Worm (Caenorhabditis elegans): Measurements from ENCODE around the gene pat-3.

pat-3 gene

DNA sequence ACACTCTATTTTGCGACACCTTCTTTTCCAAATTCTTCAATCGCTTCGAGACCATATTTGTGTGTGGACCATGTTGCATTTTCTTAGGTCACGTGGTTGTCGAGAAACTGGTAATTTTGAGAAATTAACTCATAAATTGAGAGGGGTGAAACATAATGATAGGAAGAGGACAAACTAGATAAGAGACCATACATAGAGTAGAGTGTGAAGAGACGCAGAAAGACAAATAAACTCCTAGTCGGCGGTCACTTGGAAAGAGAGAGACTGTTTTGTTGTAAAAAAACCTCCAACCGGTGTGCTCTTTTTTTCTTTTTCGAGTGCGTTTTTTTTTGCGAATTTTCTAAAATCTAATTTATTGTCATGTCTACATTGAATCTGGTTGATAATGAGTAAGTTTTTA, 46.0 kb upstream of the pat-3 start, which contains the start of gene R10E9.3 (continued):
- TF ChIP-seq spr-1 (tag; optimal IDR thresholded peaks at IDR 0.05), result no peak
- no peak for TF ChIP-seq dmd-9 (GFP tag; IDR thresholded peaks at IDR 0.05)
- TF ChIP-seq F26F4.8 (GFP tag; conservative IDR thresholded peaks at IDR 0.05), result no peak
- TF ChIP-seq nhr-102 (tag; optimal IDR thresholded peaks at IDR 0.05), result no peak
- no peak for TF ChIP-seq nhr-6 (tag; optimal IDR thresholded peaks at IDR 0.05)
- no peak for TF ChIP-seq Y48G9A.11 (GFP tag; IDR thresholded peaks at IDR 0.05)
- no peak for TF ChIP-seq ZK546.5 (tag; optimal IDR thresholded peaks at IDR 0.05)
- TF ChIP-seq ctbp-1 (GFP tag; IDR thresholded peaks at IDR 0.05), result no peak
- TF ChIP-seq F44E2.7 (GFP tag; IDR thresholded peaks at IDR 0.05), result no peak
- TF ChIP-seq hlh-30 (tag; optimal IDR thresholded peaks at IDR 0.05; ENCODE audit: insufficient read depth), result peak; percentile 35
- no peak for TF ChIP-seq nhr-111 (GFP tag; optimal IDR thresholded peaks at IDR 0.05)
- TF ChIP-seq F37D6.2 (tag; optimal IDR thresholded peaks at IDR 0.05), result no peak

DNA sequence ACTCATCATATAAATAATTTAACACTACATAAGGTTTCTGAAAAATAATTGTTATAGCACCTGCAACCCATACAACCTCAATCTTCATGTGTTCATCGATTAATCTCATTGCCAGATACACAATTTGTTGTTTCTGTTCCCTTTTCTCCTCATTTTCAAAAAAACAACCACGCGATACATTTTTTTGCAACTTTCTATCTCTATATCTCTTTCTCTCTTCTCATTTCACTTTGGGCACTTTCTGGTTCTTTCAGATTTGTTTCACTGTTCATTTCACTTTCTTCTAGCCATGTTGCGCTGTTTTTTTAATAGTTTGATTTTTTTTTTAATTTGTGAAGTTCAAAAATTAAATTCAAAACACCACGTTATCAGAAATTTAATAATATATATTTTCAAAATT, 45.3 kb upstream of the pat-3 start:
- TF ChIP-seq nhr-28 (tag; optimal IDR thresholded peaks at IDR 0.05) (peak; percentile 8), mes-2 (tag; optimal IDR thresholded peaks at IDR 0.05; ENCODE audit: poor library complexity, severe bottlenecking) (no peak), mdl-1 (tag; optimal IDR thresholded peaks at IDR 0.05) (peak in 1 of 2 experiments; percentile 25), aha-1 (tag) (peak; percentile 84), hlh-30 (tag; optimal IDR thresholded peaks at IDR 0.05; ENCODE audit: insufficient read depth) (peak; percentile 44), hlh-11 (tag; optimal IDR thresholded peaks at IDR 0.05) (peak; percentile 20), nhr-48 (tag; optimal IDR thresholded peaks at IDR 0.05) (no peak), php-3 (GFP tag; IDR thresholded peaks at IDR 0.05) (no peak), dmd-6 (GFP tag; IDR thresholded peaks at IDR 0.05) (peak; percentile 16; the same call in 1 of the 2 replicates)

DNA sequence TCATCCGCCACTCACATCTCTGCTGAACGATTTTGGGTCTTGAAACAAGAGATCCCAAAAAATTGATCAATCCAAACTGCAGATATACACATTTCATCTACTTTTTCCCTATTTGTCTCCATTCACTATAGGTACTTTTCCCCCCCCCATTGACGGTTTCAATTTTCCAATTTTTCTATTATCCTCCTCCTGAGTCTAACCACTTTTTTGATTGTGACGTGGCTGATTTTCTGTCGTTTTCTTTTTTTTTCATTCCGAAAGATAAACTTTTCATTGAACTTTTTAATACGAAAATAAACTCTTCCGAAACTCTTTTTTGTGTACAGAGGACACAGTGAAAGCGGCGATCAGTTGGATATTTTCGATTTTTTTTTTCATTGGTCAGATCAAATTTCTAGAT, 43.9 kb upstream of the pat-3 start:
- no peak for TF ChIP-seq daf-12 (tag; optimal IDR thresholded peaks at IDR 0.05)
- peak; percentile 60 for TF ChIP-seq aha-1 (tag)
- TF ChIP-seq gei-8 (GFP tag; optimal IDR thresholded peaks at IDR 0.05), result no peak

DNA sequence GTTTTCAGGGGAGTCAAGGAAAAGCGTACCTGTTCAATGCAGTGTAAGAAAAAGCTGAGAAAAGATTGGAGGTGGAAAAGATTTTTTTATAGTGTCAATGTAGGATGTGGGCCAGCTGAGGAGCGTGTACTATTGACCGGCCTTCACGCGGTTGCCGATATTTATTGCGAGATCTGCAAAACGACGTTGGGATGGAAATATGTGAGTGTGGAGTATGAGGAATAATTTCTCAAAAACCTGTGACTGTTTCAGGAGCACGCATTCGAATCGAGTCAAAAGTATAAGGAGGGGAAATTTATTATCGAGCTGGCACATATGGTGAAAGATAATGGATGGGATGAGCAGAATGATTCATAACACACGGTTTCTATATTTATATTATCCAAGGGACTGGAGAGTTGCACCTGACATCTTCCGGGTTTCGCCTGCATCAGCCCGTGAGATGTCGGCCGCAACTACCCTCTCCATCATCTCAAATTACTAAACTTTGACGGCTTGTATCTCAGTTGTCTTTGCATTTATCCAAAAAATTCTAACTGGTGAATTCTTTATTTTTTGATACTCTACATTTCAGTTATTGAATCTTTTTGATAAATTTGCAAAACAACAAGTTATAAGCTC, 43.3 kb upstream of the pat-3 start:
- TF ChIP-seq daf-19 (GFP tag; conservative IDR thresholded peaks at IDR 0.05) (0 out of 2 replicates have a peak, but pooled peaks have one; percentile 62), php-3 (GFP tag; IDR thresholded peaks at IDR 0.05) (no peak), egl-43 (GFP tag; IDR thresholded peaks at IDR 0.05) (0 out of 2 replicates have a peak, but pooled peaks have one; percentile 53), gei-8 (GFP tag; optimal IDR thresholded peaks at IDR 0.05) (no peak), aha-1 (tag) (peak; percentile 18), snpc-4 (tag; optimal IDR thresholded peaks at IDR 0.05) (peak; percentile 1)

DNA sequence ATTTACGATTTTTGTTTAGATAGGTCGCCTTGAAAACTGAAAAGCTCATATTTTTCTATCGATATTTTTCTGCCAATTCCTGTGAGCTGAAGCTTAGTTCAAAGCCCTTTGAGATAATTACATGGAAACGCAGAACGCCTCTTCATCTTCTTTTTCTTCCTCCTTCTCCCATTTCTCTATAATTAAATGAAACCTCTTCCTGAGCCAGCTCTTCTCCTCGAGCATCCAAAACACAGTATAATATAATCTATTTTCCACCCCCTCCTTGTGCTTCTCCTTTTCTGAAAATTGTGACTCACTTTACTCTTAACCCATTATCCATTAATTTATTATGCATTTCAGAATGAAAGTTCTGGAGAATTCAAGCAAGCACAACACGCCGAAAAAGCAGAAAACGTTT, 42.3 kb upstream of the pat-3 start, which contains the start of gene F37A8.5:
Gene F37A8.5, plus strand, starts transcription at position 332 of the 400 bp plus-strand sequence.
- TF ChIP-seq nhr-77 (tag; optimal IDR thresholded peaks at IDR 0.05) (no peak), mdt-29 (GFP tag; IDR thresholded peaks at IDR 0.05) (no peak), F37D6.2 (tag; optimal IDR thresholded peaks at IDR 0.05) (no peak), dmd-6 (GFP tag; IDR thresholded peaks at IDR 0.05) (no peak), daf-16 (GFP tag; optimal IDR thresholded peaks at IDR 0.05) (no peak), daf-16 (tag; optimal IDR thresholded peaks at IDR 0.05) (no peak), lin-13 (GFP tag; optimal IDR thresholded peaks at IDR 0.05) (no peak), ces-1 (GFP tag; optimal IDR thresholded peaks at IDR 0.05) (peak; percentile 15), ceh-82 (tag; optimal IDR thresholded peaks at IDR 0.05) (no peak), madf-5 (GFP tag; IDR thresholded peaks at IDR 0.05) (no peak), lsy-2 (tag; optimal IDR thresholded peaks at IDR 0.05) (peak in 1 of 2 experiments; percentile 10), Y75B8A.6 (GFP tag; IDR thresholded peaks at IDR 0.05) (no peak), php-3 (GFP tag; IDR thresholded peaks at IDR 0.05) (no peak), ceh-32 (tag; optimal IDR thresholded peaks at IDR 0.05; ENCODE audit: poor library complexity) (no peak), unc-130 (GFP tag; optimal IDR thresholded peaks at IDR 0.05) (no peak), dve-1 (tag; optimal IDR thresholded peaks at IDR 0.05; ENCODE audit: insufficient read depth) (no peak), lin-1 (GFP tag; IDR thresholded peaks at IDR 0.05) (no peak)
